Fruit fly (Drosophila melanogaster) whole organism, embryonic: ENCODE measurements around the gene N.

Experiments
- Atf3 ChIP-seq: fragments of 200-800 bp; sonication (Bioruptor generic); optimal IDR thresholded peaks from 3 replicates; lab custom pipeline; 2016; ENCODE audit warnings: missing biosample characterization, missing genetic modification characterization
- CG10147 ChIP-seq: fragments of 200-800 bp; sonication (Bioruptor generic); optimal IDR thresholded peaks from 2 replicates; lab custom pipeline; 2019; ENCODE audit warnings: missing biosample characterization, mild to moderate bottlenecking, missing genetic modification characterization, moderate library complexity
- CG10321 ChIP-seq: fragments of 200-800 bp; sonication (Bioruptor generic); IDR thresholded peaks from 2 replicates; pipeline ENCODE4 v1.3.6; 2022; ENCODE audit warnings: missing biosample characterization, missing genetic modification characterization
- CG11723 ChIP-seq: fragments of 200-800 bp; sonication (Bioruptor generic); optimal IDR thresholded peaks from 2 replicates; lab custom pipeline; 2017; ENCODE audit warnings: missing biosample characterization, mild to moderate bottlenecking, missing genetic modification characterization
- CG12104 ChIP-seq: fragments of 200-800 bp; sonication (Bioruptor generic); optimal IDR thresholded peaks from 3 replicates; lab custom pipeline; 2016; ENCODE audit warnings: missing biosample characterization, missing genetic modification characterization
- CG12299 ChIP-seq: fragments of 200-800 bp; sonication (Bioruptor generic); optimal IDR thresholded peaks from 2 replicates; lab custom pipeline; 2018; ENCODE audit warnings: missing biosample characterization, mild to moderate bottlenecking, missing genetic modification characterization
- CG12769 ChIP-seq: fragments of 200-800 bp; sonication (Bioruptor generic); optimal IDR thresholded peaks from 2 replicates; lab custom pipeline; 2019; ENCODE audit warnings: missing biosample characterization, mild to moderate bottlenecking, missing genetic modification characterization, moderate library complexity
- CG14441 ChIP-seq: fragments of 200-800 bp; sonication (Bioruptor generic); IDR thresholded peaks from 2 replicates; pipeline ENCODE4 v1.3.6; 2022; ENCODE audit warnings: missing biosample characterization, missing genetic modification characterization
- CG1603 ChIP-seq: fragments of 200-800 bp; sonication (Bioruptor generic); optimal IDR thresholded peaks from 2 replicates; lab custom pipeline; 2019; ENCODE audit warnings: missing biosample characterization, mild to moderate bottlenecking, missing genetic modification characterization, moderate library complexity
- CG17361 ChIP-seq: fragments of 200-800 bp; sonication (Bioruptor generic); IDR thresholded peaks from 3 replicates; pipeline ENCODE4 v1.3.6; 2022; ENCODE audit warnings: missing biosample characterization, missing genetic modification characterization
- CG17385 ChIP-seq: fragments of 200-800 bp; sonication (Bioruptor generic); optimal IDR thresholded peaks from 3 replicates; lab custom pipeline; 2018; ENCODE audit warnings: missing biosample characterization, mild to moderate bottlenecking, missing genetic modification characterization
- CG2199 ChIP-seq: fragments of 200-800 bp; sonication (Bioruptor generic); IDR thresholded peaks from 3 replicates; pipeline ENCODE4 v1.3.6; 2022; ENCODE audit warnings: missing biosample characterization, missing genetic modification characterization
- CG31441 ChIP-seq: fragments of 200-800 bp; sonication (Bioruptor generic); IDR thresholded peaks from 2 replicates; pipeline ENCODE4 v1.3.6; 2022; ENCODE audit warnings: missing biosample characterization, missing genetic modification characterization
- CG4360 ChIP-seq: fragments of 200-800 bp; sonication (Bioruptor generic); IDR thresholded peaks from 2 replicates; pipeline ENCODE4 v1.3.6; 2022; ENCODE audit warnings: missing biosample characterization, missing genetic modification characterization
- CG4404 ChIP-seq: fragments of 200-800 bp; sonication (Bioruptor generic); IDR thresholded peaks from 2 replicates; pipeline ENCODE4 v1.3.6; 2022; ENCODE audit warnings: missing biosample characterization, missing genetic modification characterization
- CG4820 ChIP-seq: fragments of 200-800 bp; sonication (Bioruptor generic); optimal IDR thresholded peaks from 3 replicates; lab custom pipeline; 2016; ENCODE audit warnings: missing biosample characterization, missing genetic modification characterization
- CG7372 ChIP-seq: fragments of 200-800 bp; sonication (Bioruptor generic); IDR thresholded peaks from 2 replicates; pipeline ENCODE4 v1.3.6; 2022; ENCODE audit warnings: missing biosample characterization, missing genetic modification characterization
- CG7987 ChIP-seq: fragments of 200-800 bp; sonication (Bioruptor generic); optimal IDR thresholded peaks from 2 replicates; lab custom pipeline; 2018; ENCODE audit warnings: missing biosample characterization, mild to moderate bottlenecking, missing genetic modification characterization, moderate library complexity
- CG9215 ChIP-seq: fragments of 200-800 bp; sonication (Bioruptor generic); IDR thresholded peaks from 2 replicates; pipeline ENCODE4 v1.3.6; 2022; ENCODE audit warnings: missing biosample characterization, missing genetic modification characterization
- Dad ChIP-seq: fragments of 200-800 bp; sonication (Bioruptor generic); optimal IDR thresholded peaks from 3 replicates; lab custom pipeline; 2016; ENCODE audit warnings: missing biosample characterization, missing genetic modification characterization
- Deaf1 ChIP-seq: fragments of 200-800 bp; optimal IDR thresholded peaks from 3 replicates; lab custom pipeline; 2019; ENCODE audit warnings: missing biosample characterization, mild to moderate bottlenecking, missing genetic modification characterization, moderate library complexity
- HLH3B ChIP-seq: fragments of 200-800 bp; sonication (Bioruptor generic); IDR thresholded peaks from 2 replicates; pipeline ENCODE4 v1.3.6; 2022; ENCODE audit warnings: missing biosample characterization, missing genetic modification characterization
- HLHmδ ChIP-seq: fragments of 200-800 bp; sonication (Bioruptor generic); optimal IDR thresholded peaks from 2 replicates; lab custom pipeline; 2018; ENCODE audit warnings: missing biosample characterization, mild to moderate bottlenecking, missing genetic modification characterization, moderate library complexity
- Mes4 ChIP-seq: fragments of 200-800 bp; sonication (Bioruptor generic); optimal IDR thresholded peaks from 2 replicates; lab custom pipeline; 2016; ENCODE audit warnings: missing biosample characterization, missing genetic modification characterization
- Myb ChIP-seq: fragments of 200-800 bp; sonication (Bioruptor generic); optimal IDR thresholded peaks from 2 replicates; lab custom pipeline; 2016; ENCODE audit warnings: missing biosample characterization, missing genetic modification characterization
- Oli ChIP-seq: fragments of 200-800 bp; sonication (Bioruptor generic); optimal IDR thresholded peaks from 2 replicates; lab custom pipeline; 2018; ENCODE audit warnings: missing biosample characterization, mild to moderate bottlenecking, missing genetic modification characterization, moderate library complexity
- Sox100B ChIP-seq: fragments of 200-800 bp; sonication (Bioruptor generic); optimal IDR thresholded peaks from 3 replicates; lab custom pipeline; 2018; ENCODE audit warnings: missing biosample characterization, mild to moderate bottlenecking, missing genetic modification characterization
- Trl ChIP-seq, 3 experiments: fragments of >200 bp in 2 of 3; fragments of 200-800 bp in 1 of 3; sonication (Bioruptor generic) in 1 of 3; optimal IDR thresholded peaks; 2 replicates in 1 of 3; 3 replicates in 2 of 3; lab custom pipeline; 2016 to 2017; ENCODE audit warnings: missing biosample characterization in 1 of 3, missing genetic modification characterization in 1 of 3
- ase ChIP-seq: fragments of 200-800 bp; sonication (Bioruptor generic); IDR thresholded peaks from 3 replicates; pipeline ENCODE4 v1.3.6; 2022; ENCODE audit warnings: missing biosample characterization, missing genetic modification characterization
- bowl ChIP-seq: fragments of 200-800 bp; sonication (Bioruptor generic); IDR thresholded peaks from 2 replicates; pipeline ENCODE4 v1.3.6; 2022; ENCODE audit warnings: missing biosample characterization, missing genetic modification characterization
- cad ChIP-seq: fragments of >200 bp; optimal IDR thresholded peaks from 2 replicates; lab custom pipeline; 2017; ENCODE audit warnings: missing biosample characterization, missing genetic modification characterization
- cas ChIP-seq: fragments of 200-800 bp; sonication (Bioruptor generic); IDR thresholded peaks from 2 replicates; pipeline ENCODE4 v1.3.6; 2022; ENCODE audit warnings: missing biosample characterization, missing genetic modification characterization
- cg ChIP-seq: fragments of 200-800 bp; sonication (Bioruptor generic); optimal IDR thresholded peaks from 3 replicates; lab custom pipeline; 2019; ENCODE audit warnings: missing biosample characterization, mild to moderate bottlenecking, missing genetic modification characterization, moderate library complexity
- crol ChIP-seq: fragments of 200-800 bp; sonication (Bioruptor generic); IDR thresholded peaks from 2 replicates; pipeline ENCODE4 v1.3.6; 2022; ENCODE audit warnings: missing biosample characterization, missing genetic modification characterization
- ems ChIP-seq: fragments of 200-800 bp; sonication (Bioruptor generic); optimal IDR thresholded peaks from 3 replicates; lab custom pipeline; 2016; ENCODE audit warnings: missing biosample characterization, missing genetic modification characterization
- insv ChIP-seq, 2 experiments: fragments of 200-800 bp; sonication (Bioruptor generic); optimal IDR thresholded peaks; 3 replicates each; lab custom pipeline; 2016 to 2018; ENCODE audit warnings: missing biosample characterization in 2 of 2, missing genetic modification characterization in 2 of 2
- jing ChIP-seq: fragments of 200-800 bp; sonication (Bioruptor generic); optimal IDR thresholded peaks from 2 replicates; lab custom pipeline; 2018; ENCODE audit warnings: missing biosample characterization, mild to moderate bottlenecking, missing genetic modification characterization
- kni ChIP-seq: fragments of 200-800 bp; sonication (Bioruptor generic); optimal IDR thresholded peaks from 3 replicates; lab custom pipeline; 2017; ENCODE audit warnings: mild to moderate bottlenecking, missing biosample characterization, missing genetic modification reagents, missing genetic modification characterization
- lbe ChIP-seq: fragments of 200-800 bp; sonication (Bioruptor generic); optimal IDR thresholded peaks from 2 replicates; lab custom pipeline; 2016; ENCODE audit warnings: missing biosample characterization, mild to moderate bottlenecking, missing genetic modification characterization
- lmd ChIP-seq: fragments of 200-800 bp; sonication (Bioruptor generic); IDR thresholded peaks from 2 replicates; pipeline ENCODE4 v1.3.6; 2022; ENCODE audit warnings: missing biosample characterization, missing genetic modification characterization
- nerfin-1 ChIP-seq: fragments of 200-800 bp; sonication (Bioruptor generic); optimal IDR thresholded peaks from 3 replicates; lab custom pipeline; 2019; ENCODE audit warnings: missing biosample characterization, mild to moderate bottlenecking, missing genetic modification characterization, moderate library complexity
- nom ChIP-seq: fragments of 200-800 bp; sonication (Bioruptor generic); optimal IDR thresholded peaks from 2 replicates; lab custom pipeline; 2017; ENCODE audit warnings: missing biosample characterization, missing genetic modification characterization, mild to moderate bottlenecking, moderate library complexity, missing genetic modification reagents
- pan ChIP-seq, 4 experiments: fragments of >200 bp in 3 of 4; fragments of 200-800 bp in 1 of 4; sonication (Bioruptor generic) in 1 of 4; optimal IDR thresholded peaks in 3 of 4; IDR thresholded peaks in 1 of 4; 2 replicates each; pipeline versions ENCODE4 v1.3.6 to Lab custom; 2017 to 2022; ENCODE audit warnings: missing biosample characterization in 2 of 4, missing genetic modification characterization in 2 of 4, mixed read lengths in 1 of 4
- pros ChIP-seq: fragments of 200-800 bp; sonication (Bioruptor generic); optimal IDR thresholded peaks from 3 replicates; lab custom pipeline; 2019; ENCODE audit warnings: missing biosample characterization, mild to moderate bottlenecking, missing genetic modification characterization, moderate library complexity
- psq ChIP-seq: fragments of 200-800 bp; sonication (Bioruptor generic); optimal IDR thresholded peaks from 2 replicates; lab custom pipeline; 2017; ENCODE audit warnings: missing biosample characterization, missing genetic modification characterization
- sqz ChIP-seq: fragments of 200-800 bp; sonication (Bioruptor generic); optimal IDR thresholded peaks from 3 replicates; lab custom pipeline; 2018; ENCODE audit warnings: missing biosample characterization, mild to moderate bottlenecking, missing genetic modification characterization
- trh ChIP-seq: fragments of 200-800 bp; sonication (Bioruptor generic); optimal IDR thresholded peaks from 2 replicates; lab custom pipeline; 2016; ENCODE audit warnings: missing biosample characterization, missing genetic modification characterization
- z ChIP-seq: fragments of 200-800 bp; sonication (Bioruptor generic); IDR thresholded peaks from 3 replicates; pipeline ENCODE4 v1.3.6; 2022; ENCODE audit warnings: missing biosample characterization, missing genetic modification characterization

Gene N

dm6 chrX:3137853-3138418 lies 3.3 kb downstream of the N start (continued):
- TF ChIP-seq CG12769 (tag; lab: Kevin White, UChicago) (no peak), trh (GFP tag; lab: Kevin White, UChicago) (no peak), CG31441 (no peak), CG2199 (GFP tag; lab: Robert Waterston, UW) (peak; percentile 64; the same call in 2 of the 3 replicates), ase (GFP tag; lab: Robert Waterston, UW) (no peak), Trl (optimal IDR thresholded peaks at IDR 0.05; lab: Kevin White, UChicago) (peak in 1 of 2 experiments; percentile 28), Trl (GFP tag; optimal IDR thresholded peaks at IDR 0.05; lab: Kevin White, UChicago) (no peak), CG12299 (tag; lab: Kevin White, UChicago) (no peak), CG10147 (GFP tag; lab: Kevin White, UChicago) (no peak), CG7372 (GFP tag; lab: Robert Waterston, UW) (no peak), nerfin-1 (tag; lab: Kevin White, UChicago) (peak; percentile 37), Dad (GFP tag; lab: Kevin White, UChicago) (no peak), CG4360 (peak; percentile 77), CG4820 (GFP tag; lab: Kevin White, UChicago) (no peak), Sox100B (no peak), Deaf1 (tag; lab: Kevin White, UChicago) (no peak), CG17361 (GFP tag; lab: Robert Waterston, UW) (no peak), insv (GFP tag; optimal IDR thresholded peaks at IDR 0.05; lab: Kevin White, UChicago) (no peak), bowl (GFP tag; lab: Robert Waterston, UW) (no peak), Atf3 (GFP tag; lab: Kevin White, UChicago) (no peak), Mes4 (no peak), CG10321 (GFP tag; lab: Robert Waterston, UW) (no peak), HLH3B (no peak), ems (no peak), CG4404 (GFP tag; lab: Robert Waterston, UW) (no peak), pros (peak; percentile 96), HLHmδ (no peak), CG7987 (GFP tag; lab: Kevin White, UChicago) (no peak), CG14441 (GFP tag; lab: Robert Waterston, UW) (no peak), Myb (no peak)

DNA sequence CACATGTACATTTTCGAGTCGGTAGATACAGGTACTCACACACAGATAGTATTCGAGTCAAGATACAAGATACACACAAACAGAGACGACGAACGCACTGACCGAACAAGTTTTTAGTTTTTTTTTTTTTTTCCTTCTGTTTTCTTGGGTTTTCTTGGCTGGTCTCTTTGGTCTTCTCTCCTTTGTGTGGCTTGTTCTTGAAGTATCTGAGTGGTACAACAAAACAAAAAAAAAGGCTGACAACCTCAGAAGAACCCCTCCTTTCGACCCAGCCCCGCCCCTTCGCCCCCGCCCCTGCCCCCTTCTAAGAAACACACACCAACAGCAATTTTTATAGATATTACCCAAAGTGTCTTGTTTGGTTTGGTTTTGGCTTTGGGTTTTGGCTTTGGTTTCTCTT lies 5.3 kb downstream of the N start:
- TF ChIP-seq jing (no peak), lbe (GFP tag; lab: Kevin White, UChicago) (peak; percentile 0), cg (peak; percentile 54), CG11723 (GFP tag; lab: Kevin White, UChicago) (no peak), CG1603 (tag; lab: Kevin White, UChicago) (no peak), cad (GFP tag; lab: Kevin White, UChicago) (no peak), CG12104 (GFP tag; lab: Kevin White, UChicago) (no peak), cas (GFP tag; lab: Robert Waterston, UW) (no peak), lmd (no peak), pan (optimal IDR thresholded peaks at IDR 0.05; lab: Kevin White, UChicago) (no peak), pan (GFP tag; optimal IDR thresholded peaks at IDR 0.05 in 1 of 2, IDR thresholded peaks at IDR 0.05 in 1 of 2) (no peak), z (GFP tag; lab: Robert Waterston, UW) (0 out of 3 replicates have a peak, but pooled peaks have one; percentile 29), nom (peak; percentile 66), kni (peak; percentile 43), CG9215 (GFP tag; lab: Robert Waterston, UW) (no peak), crol (GFP tag; lab: Robert Waterston, UW) (peak; percentile 79), Oli (no peak), sqz (GFP tag; lab: Kevin White, UChicago) (peak; percentile 82), psq (GFP tag; lab: Kevin White, UChicago) (peak; percentile 21), CG17385 (GFP tag; lab: Kevin White, UChicago) (no peak), pros (peak; percentile 76)
